Worm (Caenorhabditis elegans) whole organism, L1 larva: ENCODE measurements around the gene zipt-2.3.
A peak's percentile ranks its signal among the peaks of the same experiment; 100 is the strongest.

Source experiments
- F16B12.6 ChIP-seq: fragments of 150-350 bp; optimal IDR thresholded peaks from 2 replicates; lab custom pipeline; 2014; ENCODE audit warnings: missing biosample characterization, missing genetic modification characterization
- blmp-1 ChIP-seq: fragments of 150-350 bp; optimal IDR thresholded peaks from 2 replicates; lab custom pipeline; 2014; ENCODE audit warnings: missing biosample characterization, missing genetic modification characterization
- ceh-8 ChIP-seq: fragments of 200-800 bp; sonication (Bioruptor generic); optimal IDR thresholded peaks from 2 replicates; lab custom pipeline; 2018; ENCODE audit warnings: mild to moderate bottlenecking, missing genetic modification characterization, moderate library complexity, missing compliant biosample characterization
- ceh-90 ChIP-seq: sonication (generic microtip); optimal IDR thresholded peaks from 2 replicates; lab custom pipeline; 2016; ENCODE audit warnings: missing genetic modification characterization, missing compliant biosample characterization
- dpl-1 ChIP-seq, 3 experiments: fragments of 150-350 bp in 2 of 3; sonication (generic microtip) in 1 of 3; optimal IDR thresholded peaks; 2 replicates each; lab custom pipeline; 2014 to 2017; ENCODE audit warnings: missing biosample characterization in 3 of 3, missing genetic modification characterization in 3 of 3, missing genetic modification reagents in 3 of 3
- efl-1 ChIP-seq, 4 experiments: fragments of 150-350 bp; optimal IDR thresholded peaks in 3 of 4; peaks in 1 of 4; 1 replicate in 1 of 4; 2 replicates in 3 of 4; lab custom pipeline; 2014; ENCODE audit warnings: missing biosample characterization in 2 of 4, missing genetic modification characterization in 2 of 4, missing genetic modification reagents in 2 of 4
- elt-2 ChIP-seq: sonication (generic microtip); optimal IDR thresholded peaks from 2 replicates; lab custom pipeline; 2016; ENCODE audit warnings: missing genetic modification characterization, mild to moderate bottlenecking, inconsistent platforms, missing compliant biosample characterization, missing genetic modification reagents
- elt-3 ChIP-seq, 6 experiments: fragments of 150-350 bp in 1 of 6; sonication (generic microtip); optimal IDR thresholded peaks; 2 replicates each; lab custom pipeline; 2017 to 2018; ENCODE audit warnings: missing biosample characterization in 6 of 6, missing genetic modification characterization in 6 of 6, inconsistent platforms in 1 of 6
- fkh-8 ChIP-seq: sonication (generic microtip); optimal IDR thresholded peaks from 2 replicates; lab custom pipeline; 2016; ENCODE audit warnings: mild to moderate bottlenecking, missing genetic modification characterization, missing compliant biosample characterization
- grh-1 ChIP-seq: fragments of 200-800 bp; sonication (Bioruptor generic); IDR thresholded peaks from 2 replicates; pipeline ENCODE4 v1.3.6; 2022; ENCODE audit warnings: missing genetic modification reagents, missing genetic modification characterization, missing compliant biosample characterization
- lin-14 ChIP-seq: fragments of 200-800 bp; sonication (Bioruptor generic); optimal IDR thresholded peaks from 2 replicates; lab custom pipeline; 2018; ENCODE audit warnings: mild to moderate bottlenecking, missing genetic modification characterization, moderate library complexity, missing compliant biosample characterization
- lin-35 ChIP-seq, 2 experiments: fragments of 150-350 bp; optimal IDR thresholded peaks; 2 replicates each; lab custom pipeline; 2014; ENCODE audit warnings: missing biosample characterization in 2 of 2, missing genetic modification characterization in 2 of 2, missing genetic modification reagents in 2 of 2
- lsy-2 ChIP-seq, 2 experiments: fragments of 150-350 bp; optimal IDR thresholded peaks; 2 replicates each; lab custom pipeline; 2014; ENCODE audit warnings: missing biosample characterization in 2 of 2, missing genetic modification characterization in 2 of 2
- mab-9 ChIP-seq: fragments of 200-800 bp; sonication (Bioruptor generic); IDR thresholded peaks from 2 replicates; pipeline ENCODE4 v1.3.6; 2022; ENCODE audit warnings: missing genetic modification reagents, missing genetic modification characterization, missing compliant biosample characterization
- mep-1 ChIP-seq: fragments of 150-350 bp; optimal IDR thresholded peaks from 2 replicates; lab custom pipeline; 2014; ENCODE audit warnings: missing biosample characterization, missing genetic modification characterization
- nhr-20 ChIP-seq: sonication (generic microtip); optimal IDR thresholded peaks from 2 replicates; lab custom pipeline; 2016; ENCODE audit warnings: mild to moderate bottlenecking, missing genetic modification characterization, missing compliant biosample characterization
- nhr-71 ChIP-seq: sonication (generic microtip); optimal IDR thresholded peaks from 2 replicates; lab custom pipeline; 2016; ENCODE audit warnings: mild to moderate bottlenecking, missing genetic modification characterization, moderate library complexity, missing compliant biosample characterization
- nhr-84 ChIP-seq: sonication (generic microtip); optimal IDR thresholded peaks from 2 replicates; lab custom pipeline; 2017; ENCODE audit warnings: missing biosample characterization, missing genetic modification characterization
- nhr-85 ChIP-seq: sonication (generic microtip); peaks from one replicate; lab custom pipeline; 2016; ENCODE audit warnings: missing genetic modification characterization, inconsistent platforms, missing compliant biosample characterization
- nhr-90 ChIP-seq: sonication (generic microtip); optimal IDR thresholded peaks from 2 replicates; lab custom pipeline; 2016; ENCODE audit warnings: mild to moderate bottlenecking, missing genetic modification characterization, missing compliant biosample characterization; ENCODE audit not compliant: poor library complexity
- sox-4 ChIP-seq: sonication (generic microtip); optimal IDR thresholded peaks from 2 replicates; lab custom pipeline; 2016; ENCODE audit warnings: missing genetic modification characterization, missing compliant biosample characterization
- swsn-7 ChIP-seq: sonication (generic microtip); optimal IDR thresholded peaks from 2 replicates; lab custom pipeline; 2016; ENCODE audit warnings: missing genetic modification characterization, missing compliant biosample characterization
- unc-130 ChIP-seq: fragments of 150-350 bp; optimal IDR thresholded peaks from 2 replicates; lab custom pipeline; 2017; ENCODE audit warnings: missing biosample characterization, missing genetic modification characterization, inconsistent platforms
- unc-62 ChIP-seq: fragments of 150-350 bp; optimal IDR thresholded peaks from 2 replicates; lab custom pipeline; 2014; ENCODE audit warnings: missing biosample characterization, missing genetic modification reagents, missing genetic modification characterization
- vab-15 ChIP-seq: sonication (generic microtip); optimal IDR thresholded peaks from 2 replicates; lab custom pipeline; 2017; ENCODE audit warnings: missing genotype, mild to moderate bottlenecking, missing genetic modification characterization, missing compliant biosample characterization
- zip-4 ChIP-seq: fragments of 200-800 bp; sonication (Bioruptor generic); optimal IDR thresholded peaks from 2 replicates; lab custom pipeline; 2018; ENCODE audit warnings: mild to moderate bottlenecking, missing genetic modification characterization, moderate library complexity, missing compliant biosample characterization
- ztf-4 ChIP-seq: fragments of 150-350 bp; optimal IDR thresholded peaks from 2 replicates; lab custom pipeline; 2014; ENCODE audit warnings: missing biosample characterization, missing genetic modification characterization

The zipt-2.3 gene

ce11 chrII:13664993-13665680 is 50.5 kb downstream of the zipt-2.3 start (continued):
- TF ChIP-seq elt-3 (tag; optimal IDR thresholded peaks at IDR 0.05; lab: Kevin White, UChicago) (peak in 4 of 6 experiments; percentile 39 to 73 (median 60)), swsn-7 (tag; lab: Kevin White, UChicago) (no peak), unc-62 (GFP tag; lab: Kevin White, UChicago) (no peak), vab-15 (tag; lab: Kevin White, UChicago) (no peak), mab-9 (GFP tag; lab: Robert Waterston, UW) (no peak), sox-4 (no peak), nhr-84 (tag; lab: Kevin White, UChicago) (no peak), lin-14 (GFP tag; lab: Kevin White, UChicago) (peak; percentile 35), dpl-1 (GFP tag; optimal IDR thresholded peaks at IDR 0.05; lab: Kevin White, UChicago) (no peak), F16B12.6 (tag; lab: Kevin White, UChicago) (no peak), blmp-1 (tag; lab: Kevin White, UChicago) (peak; percentile 20), nhr-85 (tag; lab: Kevin White, UChicago) (no peak), nhr-71 (tag; lab: Kevin White, UChicago) (peak; percentile 28), grh-1 (GFP tag; lab: Robert Waterston, UW) (no peak)

- TF ChIP-seq unc-130 (tag; lab: Kevin White, UChicago) = no peak
- TF ChIP-seq blmp-1 (tag; lab: Kevin White, UChicago) = peak; percentile 50
- TF ChIP-seq lin-35 (GFP tag; optimal IDR thresholded peaks at IDR 0.05; lab: Kevin White, UChicago) = peak in 1 of 2 experiments; percentile 38
- no peak for TF ChIP-seq zip-4 (GFP tag; lab: Kevin White, UChicago)
- TF ChIP-seq mep-1 (tag; lab: Kevin White, UChicago) = no peak
- TF ChIP-seq nhr-71 (tag; lab: Kevin White, UChicago) = peak; percentile 39
- peak; percentile 72 for TF ChIP-seq elt-2 (tag; lab: Kevin White, UChicago)
- no peak for TF ChIP-seq fkh-8 (tag; lab: Kevin White, UChicago)
- peak in 1 of 2 experiments; percentile 78 for TF ChIP-seq lsy-2 (tag; optimal IDR thresholded peaks at IDR 0.05; lab: Kevin White, UChicago)
- TF ChIP-seq ztf-4 (tag; lab: Kevin White, UChicago) = no peak
- no peak for TF ChIP-seq ceh-90 (tag; lab: Kevin White, UChicago)
- peak; percentile 39 for TF ChIP-seq nhr-20 (tag; lab: Kevin White, UChicago)
- TF ChIP-seq elt-3 (tag; optimal IDR thresholded peaks at IDR 0.05; lab: Kevin White, UChicago) = peak in 2 of 6 experiments; percentile 47 to 77
- peak; percentile 3 for TF ChIP-seq lin-14 (GFP tag; lab: Kevin White, UChicago)
- no peak for TF ChIP-seq swsn-7 (tag; lab: Kevin White, UChicago)
- no peak for TF ChIP-seq efl-1 (optimal IDR thresholded peaks at IDR 0.05; lab: Kevin White, UChicago)
- peak in 1 of 2 experiments; percentile 53 for TF ChIP-seq efl-1 (GFP tag; optimal IDR thresholded peaks at IDR 0.05 in 1 of 2; lab: Kevin White, UChicago)
- no peak for TF ChIP-seq ceh-8 (GFP tag; lab: Kevin White, UChicago)
- TF ChIP-seq nhr-90 = peak; percentile 17
- TF ChIP-seq, all 84 proteins: peak for 10
These were observed 51.3 kb downstream of the zipt-2.3 start for ce11 chrII:13664416-13664815.
